Fruit fly (Drosophila melanogaster): ENCODE measurements around the gene RpL30.

RpL30 gene

DNA sequence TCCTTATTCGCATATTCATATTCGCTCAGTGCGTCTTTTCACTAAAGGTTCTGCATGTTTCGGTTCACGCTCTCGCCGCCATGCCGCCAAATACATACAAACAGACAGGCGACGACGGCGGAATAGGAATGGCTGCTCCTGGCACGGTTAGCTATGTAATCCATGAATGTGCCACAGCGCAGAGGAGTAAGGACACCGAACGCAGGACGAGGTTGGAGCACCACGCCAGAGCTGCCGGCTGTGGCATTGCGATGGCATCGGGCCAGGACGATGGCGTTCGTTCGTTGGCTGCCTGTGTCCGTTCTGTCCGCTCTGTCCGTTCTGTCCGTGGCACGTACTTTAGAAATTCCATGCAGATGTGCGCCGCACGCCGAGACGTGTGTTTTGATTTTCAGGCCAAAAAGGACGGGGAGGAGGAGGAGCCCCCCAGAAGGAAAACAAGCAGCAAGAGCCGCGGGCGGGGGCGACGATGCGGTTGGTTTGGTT lies 5.8 kb upstream of the RpL30 start:
- no peak for TF ChIP-seq CG31627 (GFP tag; optimal IDR thresholded peaks at IDR 0.05)
- no peak for TF ChIP-seq spab (GFP tag; optimal IDR thresholded peaks at IDR 0.05)
- TF ChIP-seq pdm3 (GFP tag; optimal IDR thresholded peaks at IDR 0.05): no peak
- TF ChIP-seq Ets96B (tag; optimal IDR thresholded peaks at IDR 0.05): no peak
- no peak for TF ChIP-seq fkh (GFP tag; optimal IDR thresholded peaks at IDR 0.05)
- no peak for TF ChIP-seq CG6163 (GFP tag; IDR thresholded peaks at IDR 0.05)
- no peak for TF ChIP-seq Gug (GFP tag; IDR thresholded peaks at IDR 0.05)
- TF ChIP-seq CG10669 (GFP tag; optimal IDR thresholded peaks at IDR 0.05): no peak
- TF ChIP-seq CG8119 (GFP tag; IDR thresholded peaks at IDR 0.05): no peak
- no peak for TF ChIP-seq fd59A (GFP tag; optimal IDR thresholded peaks at IDR 0.05)
- TF ChIP-seq Blimp-1 (GFP tag; optimal IDR thresholded peaks at IDR 0.05): no peak

DNA sequence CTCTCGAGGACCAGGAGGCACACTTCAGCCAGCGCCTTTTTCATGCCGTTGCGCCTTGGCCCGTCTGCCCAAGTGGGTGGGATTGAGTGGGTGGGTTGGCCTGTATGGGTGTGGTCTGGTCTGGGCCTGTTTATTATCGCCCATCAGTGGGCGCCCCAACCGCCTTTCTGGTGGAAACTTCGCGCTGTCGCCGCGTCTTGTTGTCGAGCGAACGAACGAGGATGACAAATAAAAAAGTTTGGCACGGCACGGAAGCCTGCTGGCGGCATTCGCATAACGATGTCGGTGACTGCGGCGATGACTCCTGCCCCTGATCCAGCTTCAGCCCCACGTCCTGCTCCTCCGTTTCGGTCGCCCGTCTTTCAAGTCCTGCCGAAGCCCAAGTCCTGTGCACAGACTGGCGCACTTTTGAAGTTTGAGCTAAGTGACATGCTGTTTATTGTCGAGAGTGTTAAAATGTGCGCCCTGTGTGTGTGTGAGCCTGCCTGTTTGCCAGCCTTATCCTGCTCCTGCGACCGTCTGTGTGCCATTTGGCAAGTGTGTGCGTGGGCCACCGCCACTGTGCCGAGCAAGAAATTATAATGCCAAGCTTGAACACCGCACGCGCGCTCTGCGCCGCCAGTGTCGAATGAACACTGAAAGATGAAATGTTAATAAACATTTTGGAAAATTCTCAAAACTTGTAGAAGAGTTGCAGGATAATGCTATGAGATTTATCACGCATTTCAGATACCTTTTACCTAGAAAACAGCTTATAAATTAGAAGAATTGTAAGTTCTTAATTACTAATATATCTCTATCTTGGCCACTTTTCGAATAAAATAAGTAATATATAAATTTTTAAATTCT lies 5.2 kb upstream of the RpL30 start:
- peak; percentile 15 for TF ChIP-seq CG4318 (GFP tag; optimal IDR thresholded peaks at IDR 0.05)
- no peak for TF ChIP-seq CG1621 (tag; optimal IDR thresholded peaks at IDR 0.05)
- peak; percentile 58 for TF ChIP-seq CG32006 (GFP tag; optimal IDR thresholded peaks at IDR 0.05)
- peak; percentile 19 for TF ChIP-seq CG34406 (GFP tag; optimal IDR thresholded peaks at IDR 0.05)
- peak; percentile 48 for TF ChIP-seq spab (GFP tag; optimal IDR thresholded peaks at IDR 0.05)
- no peak for TF ChIP-seq eg (GFP tag; IDR thresholded peaks at IDR 0.05)
- TF ChIP-seq CG10631 (GFP tag; optimal IDR thresholded peaks at IDR 0.05): peak; percentile 41
- TF ChIP-seq Ets96B (tag; optimal IDR thresholded peaks at IDR 0.05): peak; percentile 62
- no peak for TF ChIP-seq Hr39 (GFP tag; optimal IDR thresholded peaks at IDR 0.05)
- no peak for TF ChIP-seq Gug (GFP tag; IDR thresholded peaks at IDR 0.05)
- TF ChIP-seq CG6808 (GFP tag; optimal IDR thresholded peaks at IDR 0.05): peak; percentile 70
- peak; percentile 28 for TF ChIP-seq CG11762 (GFP tag; optimal IDR thresholded peaks at IDR 0.05; ENCODE audit: insufficient read depth)
- peak; percentile 39 for TF ChIP-seq Hr4 (GFP tag; optimal IDR thresholded peaks at IDR 0.05)
- peak; percentile 11 for TF ChIP-seq Met (GFP tag; optimal IDR thresholded peaks at IDR 0.05)
- no peak for TF ChIP-seq CG7368 (GFP tag; optimal IDR thresholded peaks at IDR 0.05)
- TF ChIP-seq Sox14 (GFP tag; optimal IDR thresholded peaks at IDR 0.05): no peak
- peak; percentile 73 for TF ChIP-seq svp (GFP tag)
- peak; percentile 59 for TF ChIP-seq CG10669 (GFP tag; optimal IDR thresholded peaks at IDR 0.05)
- peak; percentile 34 for TF ChIP-seq topi (GFP tag; optimal IDR thresholded peaks at IDR 0.05)
- TF ChIP-seq CG3032 (tag; optimal IDR thresholded peaks at IDR 0.05): peak; percentile 66
- no peak for TF ChIP-seq CG6854 (GFP tag; optimal IDR thresholded peaks at IDR 0.05)
- peak; percentile 38 for TF ChIP-seq achi (GFP tag; optimal IDR thresholded peaks at IDR 0.05)
- no peak for TF ChIP-seq Hr38 (GFP tag; optimal IDR thresholded peaks at IDR 0.05)
- peak; percentile 61 for TF ChIP-seq dsx (GFP tag; optimal IDR thresholded peaks at IDR 0.05; ENCODE audit: poor library complexity, severe bottlenecking)
- TF ChIP-seq CG16779 (tag; optimal IDR thresholded peaks at IDR 0.05): peak; percentile 10
- TF ChIP-seq CG11294 (GFP tag; IDR thresholded peaks at IDR 0.05): no peak
- TF ChIP-seq CG6792 (GFP tag; optimal IDR thresholded peaks at IDR 0.05): peak; percentile 29
- TF ChIP-seq esn (GFP tag; optimal IDR thresholded peaks at IDR 0.05): peak; percentile 54
- TF ChIP-seq ss (GFP tag; optimal IDR thresholded peaks at IDR 0.05): peak; percentile 55 to 66
- TF ChIP-seq OdsH (GFP tag; optimal IDR thresholded peaks at IDR 0.05): peak; percentile 52
- peak; percentile 33 for TF ChIP-seq CG9139 (GFP tag; optimal IDR thresholded peaks at IDR 0.05)
- peak; percentile 44 for TF ChIP-seq CG8632 (GFP tag; optimal IDR thresholded peaks at IDR 0.05)
- no peak for TF ChIP-seq CG31627 (GFP tag; optimal IDR thresholded peaks at IDR 0.05)
- TF ChIP-seq CG3919 (GFP tag; optimal IDR thresholded peaks at IDR 0.05): peak; percentile 30
- peak in 1 of 2 experiments; percentile 35 for TF ChIP-seq salr (GFP tag; optimal IDR thresholded peaks at IDR 0.05)
- no peak for TF ChIP-seq fd85E (GFP tag; optimal IDR thresholded peaks at IDR 0.05)
- peak; percentile 86 for TF ChIP-seq Eip78C (GFP tag)
- peak; percentile 14 for TF ChIP-seq Eip75B (GFP tag; optimal IDR thresholded peaks at IDR 0.05)
- TF ChIP-seq CG6276 (GFP tag; optimal IDR thresholded peaks at IDR 0.05): peak; percentile 39
- TF ChIP-seq Eip93F (GFP tag; optimal IDR thresholded peaks at IDR 0.05): no peak
- no peak for TF ChIP-seq CG8319 (GFP tag; optimal IDR thresholded peaks at IDR 0.05)
